Fruit fly (Drosophila melanogaster) whole organism, embryonic: Measurements from ENCODE around the gene CG17202.

Experiments
- C15 ChIP-seq: fragments of 200-800 bp; sonication (Bioruptor generic); IDR thresholded peaks from 3 replicates; pipeline ENCODE4 v1.3.6; 2022; ENCODE audit warnings: missing biosample characterization, missing genetic modification characterization
- CG10366 ChIP-seq: fragments of 200-800 bp; sonication (Bioruptor generic); IDR thresholded peaks from 2 replicates; pipeline ENCODE4 v1.3.6; 2022; ENCODE audit warnings: missing biosample characterization, missing genetic modification characterization
- CG11695 ChIP-seq: fragments of 200-800 bp; sonication (Bioruptor generic); IDR thresholded peaks from 3 replicates; pipeline ENCODE4 v1.3.6; 2022; ENCODE audit warnings: missing biosample characterization, missing genetic modification characterization
- CG12236 ChIP-seq: fragments of 200-800 bp; sonication (Bioruptor generic); optimal IDR thresholded peaks from 2 replicates; lab custom pipeline; 2016; ENCODE audit warnings: missing biosample characterization, missing genetic modification characterization
- CG16813 ChIP-seq: fragments of 200-800 bp; sonication (Bioruptor generic); IDR thresholded peaks from 3 replicates; pipeline ENCODE4 v1.3.6; 2022; ENCODE audit warnings: missing biosample characterization, missing genetic modification characterization; ENCODE audit not compliant: partially characterized antibody
- CG16815 ChIP-seq: fragments of 200-800 bp; sonication (Bioruptor generic); optimal IDR thresholded peaks from 3 replicates; lab custom pipeline; 2017; ENCODE audit warnings: missing biosample characterization, mild to moderate bottlenecking, missing genetic modification characterization
- CG17612 ChIP-seq: fragments of 200-800 bp; sonication (Bioruptor generic); IDR thresholded peaks from 2 replicates; pipeline ENCODE4 v1.3.6; 2022; ENCODE audit warnings: missing biosample characterization, missing genetic modification characterization
- CG2202 ChIP-seq: fragments of 200-800 bp; sonication (Bioruptor generic); optimal IDR thresholded peaks from 2 replicates; lab custom pipeline; 2018; ENCODE audit warnings: missing biosample characterization, mild to moderate bottlenecking, missing genetic modification characterization
- CG33213 ChIP-seq: fragments of 200-800 bp; sonication (Bioruptor generic); optimal IDR thresholded peaks from 3 replicates; lab custom pipeline; 2016; ENCODE audit warnings: missing biosample characterization, missing genetic modification characterization
- CG3407 ChIP-seq: fragments of 200-800 bp; sonication (Bioruptor generic); optimal IDR thresholded peaks from 2 replicates; lab custom pipeline; 2018; ENCODE audit warnings: missing biosample characterization, mild to moderate bottlenecking, missing genetic modification characterization
- CG4617 ChIP-seq: fragments of 200-800 bp; sonication (Bioruptor generic); optimal IDR thresholded peaks from 3 replicates; lab custom pipeline; 2016; ENCODE audit warnings: missing biosample characterization, missing genetic modification characterization, borderline replicate concordance
- CG6254 ChIP-seq: fragments of 200-800 bp; sonication (Bioruptor generic); optimal IDR thresholded peaks from 3 replicates; lab custom pipeline; 2017; ENCODE audit warnings: mild to moderate bottlenecking, missing biosample characterization, missing genetic modification reagents, missing genetic modification characterization
- CG6813 ChIP-seq: fragments of 200-800 bp; sonication (Bioruptor generic); optimal IDR thresholded peaks from 2 replicates; lab custom pipeline; 2017; ENCODE audit warnings: missing biosample characterization, missing genetic modification characterization, mild to moderate bottlenecking, moderate library complexity, missing genetic modification reagents
- CG7839 ChIP-seq: fragments of 200-800 bp; sonication (Bioruptor generic); optimal IDR thresholded peaks from 3 replicates; lab custom pipeline; 2018; ENCODE audit warnings: missing biosample characterization, mild to moderate bottlenecking, missing genetic modification characterization, moderate library complexity
- CG8765 ChIP-seq: fragments of 200-800 bp; sonication (Bioruptor generic); IDR thresholded peaks from 2 replicates; pipeline ENCODE4 v1.3.6; 2022; ENCODE audit warnings: missing biosample characterization, missing genetic modification characterization
- CrebB ChIP-seq: fragments of 200-800 bp; sonication (Bioruptor generic); optimal IDR thresholded peaks from 3 replicates; lab custom pipeline; 2018; ENCODE audit warnings: missing biosample characterization, mild to moderate bottlenecking, missing genetic modification characterization
- Dad ChIP-seq: fragments of 200-800 bp; sonication (Bioruptor generic); optimal IDR thresholded peaks from 3 replicates; lab custom pipeline; 2016; ENCODE audit warnings: missing biosample characterization, missing genetic modification characterization
- Dip2 ChIP-seq: fragments of 200-800 bp; sonication (Bioruptor generic); IDR thresholded peaks from 2 replicates; pipeline ENCODE4 v1.3.6; 2022; ENCODE audit warnings: missing biosample characterization, missing genetic modification characterization
- Dref ChIP-seq: fragments of 200-800 bp; sonication (Bioruptor generic); IDR thresholded peaks from 2 replicates; pipeline ENCODE4 v1.3.6; 2022; ENCODE audit warnings: missing biosample characterization, missing genetic modification characterization
- Gug ChIP-seq: fragments of 200-800 bp; sonication (Bioruptor generic); IDR thresholded peaks from 4 replicates; pipeline ENCODE4 v1.3.6; 2022; ENCODE audit warnings: missing biosample characterization, missing genetic modification characterization
- Hand ChIP-seq: fragments of 200-800 bp; sonication (Bioruptor generic); optimal IDR thresholded peaks from 2 replicates; lab custom pipeline; 2017; ENCODE audit warnings: mild to moderate bottlenecking, missing biosample characterization, missing genetic modification reagents, missing genetic modification characterization
- Hr3 ChIP-seq: fragments of 200-800 bp; sonication (Bioruptor generic); optimal IDR thresholded peaks from 3 replicates; lab custom pipeline; 2016; ENCODE audit warnings: missing biosample characterization, missing genetic modification characterization
- NC2β ChIP-seq: fragments of 200-800 bp; sonication (Bioruptor generic); optimal IDR thresholded peaks from 2 replicates; lab custom pipeline; 2016; ENCODE audit warnings: missing biosample characterization, missing genetic modification characterization
- Neu2 ChIP-seq: fragments of 200-800 bp; sonication (Bioruptor generic); optimal IDR thresholded peaks from 3 replicates; lab custom pipeline; 2016; ENCODE audit warnings: missing biosample characterization, missing genetic modification characterization, borderline replicate concordance
- Oaz ChIP-seq: fragments of 200-800 bp; sonication (Bioruptor generic); IDR thresholded peaks from 2 replicates; pipeline ENCODE4 v1.3.6; 2022; ENCODE audit warnings: missing biosample characterization, missing genetic modification characterization
- Sox100B ChIP-seq: fragments of 200-800 bp; sonication (Bioruptor generic); optimal IDR thresholded peaks from 3 replicates; lab custom pipeline; 2018; ENCODE audit warnings: missing biosample characterization, mild to moderate bottlenecking, missing genetic modification characterization
- Sry-β ChIP-seq: fragments of 200-800 bp; sonication (Bioruptor generic); optimal IDR thresholded peaks from 2 replicates; lab custom pipeline; 2018; ENCODE audit warnings: missing biosample characterization, mild to moderate bottlenecking, missing genetic modification characterization, moderate library complexity
- Xbp1 ChIP-seq: fragments of 200-800 bp; sonication (Bioruptor generic); optimal IDR thresholded peaks from 3 replicates; lab custom pipeline; 2016; ENCODE audit warnings: missing biosample characterization, mild to moderate bottlenecking, missing genetic modification characterization
- al ChIP-seq: fragments of 200-800 bp; sonication (Bioruptor generic); IDR thresholded peaks from 2 replicates; pipeline ENCODE4 v1.3.6; 2022; ENCODE audit warnings: missing biosample characterization, missing genetic modification characterization
- chn ChIP-seq: fragments of 200-800 bp; sonication (Bioruptor generic); optimal IDR thresholded peaks from 2 replicates; lab custom pipeline; 2016; ENCODE audit warnings: missing biosample characterization, missing genetic modification characterization
- crc ChIP-seq: fragments of 200-800 bp; sonication (Bioruptor generic); optimal IDR thresholded peaks from 2 replicates; lab custom pipeline; 2016; ENCODE audit warnings: missing biosample characterization, missing genetic modification characterization
- crol ChIP-seq: fragments of 200-800 bp; sonication (Bioruptor generic); IDR thresholded peaks from 2 replicates; pipeline ENCODE4 v1.3.6; 2022; ENCODE audit warnings: missing biosample characterization, missing genetic modification characterization
- da ChIP-seq: fragments of 200-800 bp; sonication (Bioruptor generic); optimal IDR thresholded peaks from 2 replicates; lab custom pipeline; 2016; ENCODE audit warnings: missing biosample characterization, missing genetic modification characterization
- dan ChIP-seq: fragments of 200-800 bp; sonication (Bioruptor generic); IDR thresholded peaks from 2 replicates; pipeline ENCODE4 v1.3.6; 2022; ENCODE audit warnings: missing biosample characterization, missing genetic modification characterization
- gcm2 ChIP-seq: fragments of 200-800 bp; sonication (Bioruptor generic); optimal IDR thresholded peaks from 2 replicates; lab custom pipeline; 2016; ENCODE audit warnings: missing biosample characterization, missing genetic modification characterization
- h ChIP-seq: fragments of >200 bp; optimal IDR thresholded peaks from 2 replicates; lab custom pipeline; 2017
- her ChIP-seq: fragments of 200-800 bp; sonication (Bioruptor generic); optimal IDR thresholded peaks from 2 replicates; lab custom pipeline; 2016; ENCODE audit warnings: missing biosample characterization, missing genetic modification characterization
- ind ChIP-seq: fragments of 200-800 bp; sonication (Bioruptor generic); optimal IDR thresholded peaks from 3 replicates; lab custom pipeline; 2016; ENCODE audit warnings: missing biosample characterization, missing genetic modification characterization
- ken ChIP-seq: fragments of 200-800 bp; sonication (Bioruptor generic); IDR thresholded peaks from 3 replicates; pipeline ENCODE4 v1.3.6; 2022; ENCODE audit warnings: missing biosample characterization, missing genetic modification characterization
- lab ChIP-seq: fragments of 200-800 bp; sonication (Bioruptor generic); optimal IDR thresholded peaks from 3 replicates; lab custom pipeline; 2017; ENCODE audit warnings: missing biosample characterization, missing genetic modification characterization, mild to moderate bottlenecking, moderate library complexity, missing genetic modification reagents
- lmd ChIP-seq: fragments of 200-800 bp; sonication (Bioruptor generic); IDR thresholded peaks from 2 replicates; pipeline ENCODE4 v1.3.6; 2022; ENCODE audit warnings: missing biosample characterization, missing genetic modification characterization
- lola ChIP-seq, 3 experiments: fragments of >200 bp in 2 of 3; fragments of 200-800 bp in 1 of 3; sonication (Bioruptor generic) in 1 of 3; optimal IDR thresholded peaks; 2 replicates each; lab custom pipeline; 2017 to 2019; ENCODE audit warnings: missing biosample characterization in 3 of 3, missing genetic modification characterization in 3 of 3, mild to moderate bottlenecking in 1 of 3, moderate library complexity in 1 of 3
- stc ChIP-seq: fragments of 200-800 bp; sonication (Bioruptor generic); IDR thresholded peaks from 2 replicates; pipeline ENCODE4 v1.3.6; 2022; ENCODE audit warnings: missing biosample characterization, missing genetic modification characterization
- toy ChIP-seq: fragments of 200-800 bp; sonication (Bioruptor generic); IDR thresholded peaks from 2 replicates; pipeline ENCODE4 v1.3.6; 2022; ENCODE audit warnings: missing biosample characterization, missing genetic modification characterization
- trem ChIP-seq: fragments of 200-800 bp; optimal IDR thresholded peaks from 3 replicates; lab custom pipeline; 2019; ENCODE audit warnings: missing biosample characterization, mild to moderate bottlenecking, missing genetic modification characterization, moderate library complexity
- tup ChIP-seq: fragments of 200-800 bp; sonication (Bioruptor generic); optimal IDR thresholded peaks from 2 replicates; lab custom pipeline; 2016; ENCODE audit warnings: missing biosample characterization, mild to moderate bottlenecking, missing genetic modification characterization, moderate library complexity
- tx ChIP-seq: fragments of 200-800 bp; sonication (Bioruptor generic); optimal IDR thresholded peaks from 2 replicates; lab custom pipeline; 2016; ENCODE audit warnings: missing biosample characterization, missing genetic modification characterization
- vfl ChIP-seq: fragments of 200-800 bp; sonication (Bioruptor generic); optimal IDR thresholded peaks from 2 replicates; lab custom pipeline; 2016; ENCODE audit warnings: missing biosample characterization, missing genetic modification characterization
- vnd ChIP-seq: fragments of 200-800 bp; sonication (Bioruptor generic); IDR thresholded peaks from 3 replicates; pipeline ENCODE4 v1.3.6; 2022; ENCODE audit warnings: missing biosample characterization, missing genetic modification characterization; ENCODE audit not compliant: partially characterized antibody
- vvl ChIP-seq: fragments of 200-800 bp; sonication (Bioruptor generic); IDR thresholded peaks from 2 replicates; pipeline ENCODE4 v1.3.6; 2022; ENCODE audit warnings: missing biosample characterization, missing genetic modification characterization
- zfh2 ChIP-seq: fragments of 200-800 bp; sonication (Bioruptor generic); optimal IDR thresholded peaks from 2 replicates; lab custom pipeline; 2016; ENCODE audit warnings: missing biosample characterization, missing genetic modification characterization

The CG17202 gene

dm6 chr3R:12402935-12403334 is 19.6 kb upstream of the CG17202 start (continued):
- TF ChIP-seq chn (GFP tag; lab: Kevin White, UChicago) (peak; percentile 95), CG6813 (GFP tag; lab: Kevin White, UChicago) (peak; percentile 99), CG7839 (tag; lab: Kevin White, UChicago) (peak; percentile 99), Dref (GFP tag; lab: Robert Waterston, UW) (peak; percentile 52), h (lab: Kevin White, UChicago) (no peak), Hr3 (GFP tag; lab: Kevin White, UChicago) (peak; percentile 91), crc (GFP tag; lab: Kevin White, UChicago) (peak; percentile 91), CG12236 (GFP tag; lab: Kevin White, UChicago) (peak; percentile 91), Sox100B (GFP tag; lab: Kevin White, UChicago) (peak; percentile 98), CG16813 (GFP tag; lab: Robert Waterston, UW) (0 out of 3 replicates have a peak, but pooled peaks have one; percentile 32), CG17612 (GFP tag; lab: Robert Waterston, UW) (peak; percentile 79), her (GFP tag; lab: Kevin White, UChicago) (peak; percentile 90), CG16815 (GFP tag; lab: Kevin White, UChicago) (peak; percentile 84), toy (peak; percentile 84), Xbp1 (GFP tag; lab: Kevin White, UChicago) (peak; percentile 97), C15 (GFP tag; lab: Robert Waterston, UW) (peak; percentile 87), vfl (GFP tag; lab: Kevin White, UChicago) (peak; percentile 93), vnd (GFP tag; lab: Robert Waterston, UW) (no peak), ind (peak; percentile 98), CG6254 (GFP tag; lab: Kevin White, UChicago) (peak; percentile 98), CG2202 (tag; lab: Kevin White, UChicago) (peak; percentile 97), lola (GFP tag; optimal IDR thresholded peaks at IDR 0.05; lab: Kevin White, UChicago) (peak in 1 of 3 experiments; percentile 99), CG33213 (GFP tag; lab: Kevin White, UChicago) (peak; percentile 99), Gug (peak; percentile 64; the same call in 2 of the 4 replicates), CG3407 (GFP tag; lab: Kevin White, UChicago) (peak; percentile 95), CG8765 (peak; percentile 91), NC2β (GFP tag; lab: Kevin White, UChicago) (peak; percentile 99), vvl (peak; percentile 99), al (GFP tag; lab: Robert Waterston, UW) (peak; percentile 87), Dad (GFP tag; lab: Kevin White, UChicago) (peak; percentile 94), Sry-β (GFP tag; lab: Kevin White, UChicago) (peak; percentile 74), Dip2 (GFP tag; lab: Robert Waterston, UW) (peak; percentile 56; the same call in 1 of the 2 replicates), Hand (peak; percentile 92), gcm2 (GFP tag; lab: Kevin White, UChicago) (peak; percentile 92), ken (peak; percentile 96), CrebB (tag; lab: Kevin White, UChicago) (peak; percentile 98), Neu2 (GFP tag; lab: Kevin White, UChicago) (peak; percentile 86), zfh2 (GFP tag; lab: Kevin White, UChicago) (peak; percentile 87), dan (GFP tag; lab: Robert Waterston, UW) (peak; percentile 47; the same call in 1 of the 2 replicates), lab (peak; percentile 98), CG10366 (GFP tag; lab: Robert Waterston, UW) (peak; percentile 95), tx (GFP tag; lab: Kevin White, UChicago) (peak; percentile 84), CG4617 (GFP tag; lab: Kevin White, UChicago) (peak; percentile 84), crol (GFP tag; lab: Robert Waterston, UW) (peak; percentile 47; the same call in 1 of the 2 replicates), Oaz (GFP tag; lab: Robert Waterston, UW) (peak; percentile 92), stc (peak; percentile 97), lmd (GFP tag; lab: Robert Waterston, UW) (peak; percentile 94), trem (tag; lab: Kevin White, UChicago) (peak; percentile 98), CG11695 (GFP tag; lab: Robert Waterston, UW) (peak; percentile 97), tup (peak; percentile 92), da (GFP tag; lab: Kevin White, UChicago) (peak; percentile 85)
